Fruit fly (Drosophila melanogaster) whole organism, larva: ENCODE measurements around the gene Prp3.
A peak's percentile ranks its signal among the peaks of the same experiment; 100 is the strongest.

ENCODE experiments used
- noc ChIP-seq: fragments of 200-800 bp; sonication (Bioruptor generic); optimal IDR thresholded peaks from 3 replicates; lab custom pipeline; 2019; ENCODE audit warnings: missing biosample characterization, mild to moderate bottlenecking, missing genetic modification characterization, moderate library complexity

The Prp3 gene

DNA sequence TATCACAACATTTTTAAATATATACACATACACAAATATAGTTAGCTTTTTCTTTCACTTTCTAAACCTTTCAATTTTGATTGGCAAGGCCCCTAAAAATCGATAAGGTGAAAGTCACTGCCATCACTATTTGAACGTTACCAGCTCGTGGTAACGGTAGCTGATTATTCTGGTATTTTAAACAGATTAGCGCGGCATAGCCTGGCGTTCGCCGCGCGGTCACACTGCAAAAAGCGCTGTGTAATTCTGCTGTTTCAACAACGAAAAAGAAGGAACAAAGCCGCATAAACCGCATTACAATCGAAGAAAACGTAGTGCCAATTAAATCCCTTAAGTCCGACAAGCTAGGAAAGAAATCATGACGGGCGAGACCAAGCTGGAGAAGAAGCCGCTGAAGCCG is 4.7 kb downstream of the Prp3 start, which contains the start of gene Rpn1:
TSS of gene Rpn1 (plus strand) at position 219 of the 400 bp plus-strand sequence.
- TF ChIP-seq noc, result no peak

DNA sequence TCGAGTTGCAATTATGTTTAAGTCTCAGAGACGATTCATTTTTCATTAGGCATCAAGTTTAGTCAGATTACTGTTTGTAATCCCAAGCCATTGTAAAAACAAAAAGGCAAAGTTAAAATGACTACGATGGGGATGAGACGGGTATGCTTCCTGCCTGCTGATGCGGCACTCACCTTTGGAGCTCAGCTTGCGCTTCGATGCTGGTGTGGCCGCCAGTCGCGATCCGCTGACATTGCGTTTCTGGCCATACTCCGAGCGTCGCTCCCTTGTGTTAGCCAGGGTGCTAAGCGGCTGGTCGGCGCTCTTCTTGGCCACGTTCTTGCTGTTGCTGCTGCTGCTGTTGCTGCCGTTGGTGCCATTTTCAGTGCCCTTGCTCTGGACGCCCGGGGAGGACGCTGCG is 9.9 kb downstream of the Prp3 start:
- no peak for TF ChIP-seq noc

DNA sequence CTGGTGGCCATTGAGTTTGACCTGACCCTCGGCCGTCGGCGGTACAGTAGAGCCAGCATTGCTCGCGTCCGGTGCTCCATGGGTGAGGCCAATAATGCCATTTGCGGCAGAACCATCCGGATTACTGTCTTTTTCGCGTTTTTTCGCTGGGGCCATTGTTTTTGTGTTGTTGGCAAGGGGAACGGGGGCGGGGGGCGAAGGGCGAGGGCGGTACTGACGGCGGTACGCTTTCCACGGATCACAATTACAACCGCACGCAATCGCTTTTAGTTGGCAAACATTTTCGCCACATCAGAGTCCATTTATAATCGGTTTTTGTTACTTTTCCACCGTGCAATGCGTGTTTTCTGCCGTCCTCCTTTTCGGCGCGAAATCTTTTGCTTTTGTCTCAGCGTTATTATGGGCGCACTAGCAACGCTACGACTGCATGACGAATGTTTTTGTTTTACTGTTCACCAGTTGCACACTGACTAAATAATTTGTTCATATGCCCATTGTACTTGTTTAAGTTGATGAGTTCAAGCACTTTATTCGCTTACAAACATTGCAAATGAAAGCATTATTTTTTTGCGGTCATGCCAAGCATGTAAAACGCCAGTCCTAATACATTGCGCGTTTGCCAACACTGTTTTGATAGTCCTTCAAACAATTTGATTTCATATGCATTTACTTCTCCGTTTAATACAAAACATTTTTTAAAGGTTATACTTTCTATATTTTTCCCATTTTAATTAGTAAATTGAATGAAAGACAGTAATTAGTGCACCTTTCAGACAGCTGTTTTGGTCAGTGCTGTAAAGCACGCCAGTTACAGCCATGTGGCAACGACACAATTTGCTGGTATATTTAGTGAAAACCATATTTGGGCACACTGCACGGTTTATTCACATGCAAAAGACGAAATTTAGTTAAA is 13.0 kb downstream of the Prp3 start, which contains the start of gene Pfdn6:
TSS of gene Pfdn6 (plus strand) at position 839 of the 913 bp plus-strand sequence.
- no peak for TF ChIP-seq noc

DNA sequence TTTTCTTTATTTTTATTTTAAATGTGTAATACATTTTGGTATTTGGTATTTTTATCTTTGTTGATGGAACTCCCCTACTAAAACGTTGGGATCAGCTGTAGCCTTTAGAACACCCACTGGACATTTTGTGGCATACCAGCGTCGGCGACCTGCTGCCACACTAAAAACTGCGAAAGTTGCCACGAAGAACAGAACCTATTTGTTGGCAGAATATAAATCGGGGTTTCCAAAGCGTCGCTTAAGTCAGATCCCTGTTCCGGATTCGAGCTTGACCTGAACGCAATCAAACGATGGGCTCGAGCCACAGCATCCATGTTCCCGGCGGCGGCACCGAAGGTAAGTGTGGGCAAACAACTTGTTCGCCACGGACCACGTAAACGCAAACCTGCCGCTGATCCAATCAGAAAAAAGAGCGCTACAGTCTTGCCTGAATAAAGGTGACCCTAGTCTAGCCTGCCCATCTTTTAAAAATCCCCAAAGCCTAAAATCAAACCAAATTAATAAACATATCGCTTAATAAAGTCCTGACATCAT is 14.7 kb downstream of the Prp3 start, which contains the start of gene Grasp65:
TSS of gene Grasp65 (plus strand) at position 173 of the 534 bp plus-strand sequence.
- TF ChIP-seq noc, result peak; percentile 28

DNA sequence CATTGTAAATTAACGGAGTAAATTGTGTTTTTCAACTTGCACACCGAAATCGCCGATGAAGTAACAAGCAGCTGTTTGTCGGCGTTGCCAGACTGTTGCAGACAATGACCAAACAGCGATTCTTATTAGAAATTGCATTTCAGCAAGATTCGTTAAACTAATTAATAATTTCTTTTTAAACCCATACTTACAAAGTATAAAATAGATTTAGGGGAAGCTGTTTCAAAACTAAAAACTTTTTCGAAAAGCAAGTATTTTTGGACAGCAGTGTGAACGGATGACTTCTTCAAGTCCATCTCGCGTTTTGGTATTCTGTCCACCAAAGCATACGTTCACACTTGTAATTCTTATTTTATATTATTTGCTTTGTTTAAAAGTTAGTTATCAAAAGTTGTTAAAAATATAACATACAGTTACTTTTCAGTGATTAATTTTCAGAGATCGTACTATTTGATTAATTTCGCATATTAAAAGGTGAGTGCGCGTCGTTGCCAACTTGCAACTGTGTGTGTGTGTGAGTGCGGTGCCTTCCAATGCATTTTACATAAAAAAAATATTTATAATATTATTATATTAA is 18.4 kb downstream of the Prp3 start, which contains the start of the genes CG8004 and RhoGDI:
TSS of gene CG8004 (minus strand) at position 74 of the 577 bp plus-strand sequence.
TSS of gene RhoGDI (plus strand) at position 309 of the 577 bp plus-strand sequence.
- peak; percentile 16 for TF ChIP-seq noc

DNA sequence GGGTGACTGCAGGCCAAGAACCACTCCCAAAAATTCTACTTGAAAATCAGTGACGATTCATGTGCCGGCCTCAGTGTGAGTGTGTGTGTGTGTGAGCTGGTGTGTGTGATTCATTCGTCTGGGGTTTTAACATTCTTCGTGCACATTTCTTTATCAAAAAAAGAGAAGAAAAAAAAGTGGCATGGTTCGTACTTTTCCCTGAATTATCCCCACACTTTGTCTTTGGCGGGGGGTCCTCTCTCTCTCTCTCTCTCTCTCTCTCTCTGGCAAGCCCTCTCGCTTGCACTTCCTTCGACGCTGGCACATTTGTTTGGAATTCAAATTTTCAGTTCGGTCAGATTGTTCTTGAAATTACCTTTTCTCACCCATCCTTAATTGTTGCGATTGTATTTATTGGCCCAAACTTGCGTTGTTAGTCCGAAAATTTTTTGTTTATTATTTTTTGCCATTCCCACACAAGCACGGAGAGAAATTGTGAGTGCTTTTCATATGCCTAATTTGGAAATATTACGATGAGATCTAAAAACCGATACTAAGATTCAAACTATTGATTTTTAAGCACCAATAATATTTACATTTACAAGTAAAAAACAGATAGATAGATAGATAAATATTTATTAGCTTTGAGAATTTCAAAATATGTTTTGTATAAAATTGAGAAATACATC is 19.1 kb downstream of the Prp3 start:
- no peak for TF ChIP-seq noc

DNA sequence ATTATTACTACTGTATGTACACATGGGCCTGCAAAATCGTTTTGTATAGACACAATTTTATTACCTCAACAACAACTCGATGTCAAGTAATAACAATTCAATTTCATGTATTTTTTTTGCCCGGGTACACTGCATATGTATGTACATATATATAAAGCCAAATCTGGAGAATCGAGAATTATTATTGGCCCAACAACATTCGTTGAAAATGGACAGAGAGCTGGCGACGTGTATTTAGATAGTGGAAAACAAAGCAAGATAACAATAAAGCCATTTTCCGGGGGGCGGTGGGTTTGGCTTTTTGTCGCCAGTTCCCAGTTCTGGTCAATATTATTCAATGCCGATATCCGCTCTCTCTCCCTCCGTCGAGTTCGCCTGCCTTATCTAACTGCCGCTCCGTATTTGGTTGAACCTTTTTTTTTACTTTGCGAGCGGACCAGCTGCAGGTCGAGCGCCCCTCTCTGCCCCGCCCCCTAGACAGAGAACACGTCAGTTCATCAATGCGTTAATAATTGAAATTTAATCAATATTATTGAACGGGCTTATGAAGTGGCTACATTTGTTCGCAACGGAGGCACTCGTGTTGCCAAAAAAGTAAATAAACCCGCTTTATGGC is 19.7 kb downstream of the Prp3 start:
- TF ChIP-seq noc, result no peak

DNA sequence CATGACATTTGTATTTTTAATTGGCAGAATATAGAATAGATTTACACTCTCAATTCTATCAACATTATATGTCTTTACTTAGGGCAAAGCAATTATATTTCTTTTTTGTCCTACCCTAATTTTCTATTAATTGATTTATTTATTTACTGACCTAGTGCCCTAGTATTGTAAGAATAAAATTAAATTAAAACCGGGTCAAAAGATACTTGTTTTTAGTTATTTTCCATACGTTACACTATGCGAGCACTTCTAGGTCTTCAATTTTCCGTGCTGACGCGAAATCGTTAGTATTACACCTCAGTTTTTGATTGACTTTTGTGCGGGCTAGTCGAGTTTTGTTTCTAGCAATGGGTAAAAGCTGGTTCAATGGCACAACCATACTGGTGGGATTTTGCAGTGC is 21.3 kb downstream of the Prp3 start, which contains the start of gene CG46462:
TSS of gene CG46462 (plus strand) at position 301 of the 400 bp plus-strand sequence.
- TF ChIP-seq noc, result no peak

DNA sequence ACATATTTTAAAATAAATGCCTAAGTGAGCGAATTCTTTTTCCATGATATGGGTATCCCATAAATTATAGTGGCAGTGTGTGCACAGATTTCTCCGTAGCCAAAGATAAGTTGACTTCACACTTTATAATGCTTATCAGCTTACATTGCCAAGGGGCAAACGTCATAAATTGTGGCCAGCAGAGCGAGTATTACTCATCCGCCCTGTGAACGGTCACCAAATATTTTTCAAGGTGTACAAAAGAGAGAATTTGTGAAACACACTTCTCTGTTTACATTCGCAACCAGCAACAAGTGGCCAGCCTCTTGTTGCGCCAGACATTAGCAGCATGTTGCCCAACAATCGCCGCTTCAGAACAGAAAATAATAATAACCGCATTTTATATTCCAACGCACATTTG is 22.8 kb downstream of the Prp3 start:
- TF ChIP-seq noc, result no peak

DNA sequence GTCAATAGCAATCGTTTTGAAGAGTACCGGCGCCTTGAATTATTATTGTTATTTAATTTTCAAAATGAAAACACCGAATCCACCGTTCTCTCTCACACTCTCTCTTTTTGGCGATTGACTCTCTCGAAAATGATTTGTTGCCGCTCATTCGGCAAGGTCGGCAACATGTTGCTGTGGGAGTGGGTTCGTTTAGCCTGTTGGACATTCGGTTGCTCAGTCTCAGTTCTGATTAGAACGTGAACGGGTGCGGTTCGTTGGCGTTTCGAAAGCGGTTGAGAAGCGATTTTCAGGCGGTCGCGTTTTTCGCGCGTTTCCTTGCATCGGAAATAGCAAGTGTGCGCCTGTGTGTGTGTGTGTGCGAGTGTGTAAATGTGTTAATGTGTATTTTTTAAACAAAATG is 28.9 kb downstream of the Prp3 start, which contains the start of gene Ac76E:
TSS of gene Ac76E (plus strand) at position 264 of the 400 bp plus-strand sequence.
- peak; percentile 20 for TF ChIP-seq noc

DNA sequence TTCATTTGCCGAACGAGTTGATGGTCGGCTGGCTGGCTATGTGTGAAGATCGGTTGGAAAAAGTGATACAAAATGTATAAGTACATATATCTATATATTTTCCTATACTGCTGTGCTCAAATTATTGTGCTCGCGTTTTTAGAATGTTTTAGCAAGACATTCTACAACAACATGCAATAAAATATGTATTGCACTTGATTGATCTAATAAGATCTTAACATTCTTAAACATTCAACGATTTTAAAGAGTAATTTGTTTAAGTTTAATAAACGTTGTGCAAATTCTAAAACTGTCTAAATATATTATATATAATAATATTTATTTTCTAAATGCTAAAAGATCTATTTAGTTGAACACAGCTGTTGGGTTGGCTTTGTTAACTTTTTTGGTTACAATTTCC is 30.2 kb downstream of the Prp3 start:
- TF ChIP-seq noc, result no peak

DNA sequence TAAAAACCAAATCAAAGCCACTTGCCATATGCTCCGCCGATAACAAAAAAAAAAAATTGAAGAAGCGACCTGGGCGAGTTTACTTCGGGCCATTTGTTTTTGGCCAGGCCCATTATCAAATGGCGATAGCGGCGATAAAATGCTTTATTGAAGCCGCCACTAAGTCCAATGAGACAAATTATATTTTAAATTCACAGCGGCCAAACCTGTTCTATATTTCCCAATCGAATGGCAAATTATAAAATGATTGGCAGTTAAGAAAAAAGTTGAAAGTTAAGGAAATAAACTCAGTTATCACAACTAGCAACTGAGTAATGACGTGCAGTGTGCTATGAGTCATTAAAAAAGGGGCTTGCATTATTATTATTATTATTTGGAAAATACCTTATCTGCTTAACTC is 31.1 kb downstream of the Prp3 start:
- peak; percentile 37 for TF ChIP-seq noc

DNA sequence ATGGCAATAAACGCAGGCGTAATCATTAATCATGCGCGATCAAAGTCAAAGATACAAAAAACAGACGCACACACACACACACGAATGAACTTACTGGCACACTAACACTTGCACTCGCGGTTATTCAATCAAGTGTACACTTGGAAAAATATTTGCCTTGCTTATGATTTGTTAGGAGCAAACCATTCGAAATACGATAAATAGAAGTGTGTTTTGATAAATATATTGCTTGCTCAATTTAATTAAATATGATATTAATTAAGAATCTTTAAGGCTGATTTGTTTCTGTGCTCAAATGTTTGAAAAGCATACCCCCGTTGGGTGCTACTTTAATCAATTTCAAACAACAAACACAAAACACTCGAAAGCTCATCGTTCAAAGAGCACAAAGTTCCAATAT is 35.4 kb downstream of the Prp3 start:
- TF ChIP-seq noc, result no peak

DNA sequence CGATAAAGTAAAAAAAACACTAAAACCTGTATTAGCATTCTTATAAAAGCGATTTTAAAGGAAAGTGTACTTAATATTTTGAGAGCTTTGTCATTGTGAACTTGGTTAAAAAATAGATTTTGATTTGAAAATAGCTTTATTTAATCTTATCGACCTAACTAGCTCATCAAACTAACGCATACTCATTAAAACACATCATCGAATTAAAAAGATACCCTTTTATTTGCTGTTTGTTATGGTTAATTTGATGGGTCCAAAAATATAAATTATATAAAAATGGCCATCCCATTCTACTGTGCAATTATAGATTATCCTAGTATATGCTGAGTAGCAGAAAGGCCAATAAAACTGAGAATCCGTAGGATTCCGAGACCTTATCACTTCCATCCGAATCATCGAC is 40.9 kb downstream of the Prp3 start, which contains the start of gene CG32219:
TSS of gene CG32219 (minus strand) at position 101 of the 400 bp plus-strand sequence.
- TF ChIP-seq noc, result no peak

DNA sequence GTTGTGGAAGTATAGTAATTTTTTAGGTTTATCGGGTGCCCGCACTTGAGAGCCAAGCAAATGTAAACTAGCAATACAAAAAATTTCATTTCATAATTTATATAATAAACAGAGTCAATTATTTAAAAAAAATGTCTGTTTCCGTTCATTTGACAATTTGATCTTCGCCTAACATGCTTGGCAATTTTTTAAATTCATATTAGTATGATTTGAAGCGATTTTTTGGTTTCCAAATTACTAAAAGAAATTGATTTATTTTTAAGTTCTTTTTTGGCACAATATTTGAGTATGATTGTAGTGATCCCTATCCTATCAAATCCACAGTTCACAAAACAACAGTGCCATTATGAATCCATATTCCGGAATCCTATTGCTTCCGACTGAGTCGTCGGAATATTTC is 41.8 kb downstream of the Prp3 start, which contains the start of gene CG34258:
TSS of gene CG34258 (minus strand) at position 101 of the 400 bp plus-strand sequence.
- no peak for TF ChIP-seq noc

DNA sequence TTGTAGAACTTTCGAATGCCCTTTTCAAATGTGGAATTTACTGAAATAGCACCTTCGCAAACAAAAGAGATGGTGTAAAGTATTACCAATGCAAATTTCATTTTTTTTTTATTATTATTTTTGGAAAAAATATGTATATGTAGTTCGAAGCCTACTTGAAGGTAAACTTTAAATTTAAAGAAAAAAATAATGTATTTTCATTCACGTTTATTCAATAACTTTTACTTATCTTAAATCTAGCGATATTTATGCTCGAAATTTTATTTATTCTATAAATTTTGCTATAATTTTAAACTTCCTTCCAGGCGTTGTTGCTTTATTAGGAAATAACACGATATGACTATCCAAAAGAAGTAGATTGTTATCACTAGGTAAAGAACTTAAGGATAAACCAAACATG is 42.6 kb downstream of the Prp3 start, which contains the start of gene CG33710:
TSS of gene CG33710 (minus strand) at position 101 of the 400 bp plus-strand sequence.
- no peak for TF ChIP-seq noc
